ENCODE assay signal across 1 fruit fly cellular context in genomic region chr3L:2536969-2537600, dm6.
TF ChIP-seq lines count a peak whose summit lies in the region.

No protein-coding gene starts in this region.

TF ChIP-seq in whole organism, embryonic, 481 proteins besides CTCF, POLR2A, EP300 and RAD21 (continued from another document and continues in another):
- TF ChIP-seq sr (GFP tag; IDR thresholded peaks at IDR 0.05; lab: Robert Waterston, UW) (peak; percentile 74; the same call in 2 of the 3 replicates), pfk (GFP tag; optimal IDR thresholded peaks at IDR 0.05; lab: Kevin White, UChicago) (peak; percentile 36), sob (GFP tag; IDR thresholded peaks at IDR 0.05; lab: Robert Waterston, UW) (peak; percentile 81), Neu2 (GFP tag; optimal IDR thresholded peaks at IDR 0.05; lab: Kevin White, UChicago; ENCODE audit: borderline replicate concordance) (no peak), sim (GFP tag; IDR thresholded peaks at IDR 0.05; lab: Robert Waterston, UW) (0 out of 2 replicates have a peak, but pooled peaks have one; percentile 24), CG18476 (GFP tag; optimal IDR thresholded peaks at IDR 0.05; lab: Kevin White, UChicago) (peak; percentile 51), vvl (GFP tag; IDR thresholded peaks at IDR 0.05; lab: Robert Waterston, UW) (peak; percentile 67), Lpt (GFP tag; optimal IDR thresholded peaks at IDR 0.05; lab: Kevin White, UChicago) (no peak), NC2α (GFP tag; optimal IDR thresholded peaks at IDR 0.05; lab: Kevin White, UChicago) (peak; percentile 44), tx (GFP tag; optimal IDR thresholded peaks at IDR 0.05; lab: Kevin White, UChicago) (no peak), ap (GFP tag; IDR thresholded peaks at IDR 0.05; lab: Robert Waterston, UW) (peak; percentile 40; the same call in 1 of the 2 replicates), H2.0 (GFP tag; IDR thresholded peaks at IDR 0.05; lab: Robert Waterston, UW) (0 out of 2 replicates have a peak, but pooled peaks have one; percentile 27), CG4360 (GFP tag; IDR thresholded peaks at IDR 0.05; lab: Robert Waterston, UW) (peak; percentile 61), Rx (GFP tag; IDR thresholded peaks at IDR 0.05; lab: Robert Waterston, UW) (peak; percentile 45; the same call in 1 of the 2 replicates), CG1024 (GFP tag; IDR thresholded peaks at IDR 0.05; lab: Robert Waterston, UW) (peak; percentile 24; the same call in 1 of the 2 replicates), CG8944 (GFP tag; optimal IDR thresholded peaks at IDR 0.05; lab: Kevin White, UChicago) (no peak), CG32532 (GFP tag; IDR thresholded peaks at IDR 0.05; lab: Robert Waterston, UW) (peak; percentile 6; the same call in 1 of the 2 replicates), CG1603 (tag; optimal IDR thresholded peaks at IDR 0.05; lab: Kevin White, UChicago) (peak; percentile 64), CG11247 (GFP tag; IDR thresholded peaks at IDR 0.05; lab: Robert Waterston, UW) (peak; percentile 58; the same call in 1 of the 2 replicates), tup (GFP tag; optimal IDR thresholded peaks at IDR 0.05; lab: Kevin White, UChicago) (peak; percentile 40), Lim3 (GFP tag; IDR thresholded peaks at IDR 0.05; lab: Robert Waterston, UW) (no peak), CG3407 (GFP tag; optimal IDR thresholded peaks at IDR 0.05; lab: Kevin White, UChicago) (peak; percentile 89), CG9727 (GFP tag; optimal IDR thresholded peaks at IDR 0.05; lab: Kevin White, UChicago) (peak; percentile 82), aop (GFP tag; IDR thresholded peaks at IDR 0.05; lab: Robert Waterston, UW) (no peak), CG31224 (GFP tag; IDR thresholded peaks at IDR 0.05; lab: Robert Waterston, UW) (no peak; the same call in 1 of the 2 replicates), Dp (GFP tag; optimal IDR thresholded peaks at IDR 0.05; lab: Kevin White, UChicago) (no peak), CG4820 (GFP tag; optimal IDR thresholded peaks at IDR 0.05; lab: Kevin White, UChicago) (peak; percentile 37), CG8924 (tag; optimal IDR thresholded peaks at IDR 0.05; lab: Kevin White, UChicago) (peak; percentile 42), nerfin-2 (GFP tag; IDR thresholded peaks at IDR 0.05; lab: Robert Waterston, UW; ENCODE audit: partially characterized antibody) (no peak), dmrt99B (tag; optimal IDR thresholded peaks at IDR 0.05; lab: Kevin White, UChicago) (peak; percentile 71), hkb (optimal IDR thresholded peaks at IDR 0.05; lab: Kevin White, UChicago) (no peak), hkb (GFP tag; IDR thresholded peaks at IDR 0.05; lab: Robert Waterston, UW) (peak; percentile 85), disco-r (GFP tag; optimal IDR thresholded peaks at IDR 0.05; lab: Kevin White, UChicago) (no peak), CG9215 (GFP tag; IDR thresholded peaks at IDR 0.05; lab: Robert Waterston, UW) (no peak), tin (GFP tag; optimal IDR thresholded peaks at IDR 0.05; lab: Kevin White, UChicago) (no peak), MTF-1 (GFP tag; optimal IDR thresholded peaks at IDR 0.05; lab: Kevin White, UChicago; ENCODE audit: borderline replicate concordance) (peak; percentile 90), Stat92E (GFP tag; optimal IDR thresholded peaks at IDR 0.05; lab: Kevin White, UChicago) (no peak), row (GFP tag; IDR thresholded peaks at IDR 0.05; lab: Robert Waterston, UW) (peak; percentile 43), gcm (GFP tag; optimal IDR thresholded peaks at IDR 0.05; lab: Kevin White, UChicago) (peak; percentile 72), Six4 (GFP tag; optimal IDR thresholded peaks at IDR 0.05; lab: Kevin White, UChicago) (peak; percentile 43), nau (GFP tag; optimal IDR thresholded peaks at IDR 0.05; lab: Kevin White, UChicago) (peak; percentile 90), CG13123 (GFP tag; optimal IDR thresholded peaks at IDR 0.05; lab: Kevin White, UChicago) (peak; percentile 60), eve (GFP tag; optimal IDR thresholded peaks at IDR 0.05; lab: Kevin White, UChicago) (peak in 1 of 2 experiments; percentile 27), CG18599 (GFP tag; optimal IDR thresholded peaks at IDR 0.05; lab: Kevin White, UChicago) (peak; percentile 84), repo (GFP tag; optimal IDR thresholded peaks at IDR 0.05; lab: Kevin White, UChicago) (peak; percentile 54), Ptx1 (GFP tag; IDR thresholded peaks at IDR 0.05; lab: Robert Waterston, UW) (0 out of 2 replicates have a peak, but pooled peaks have one; percentile 33), CG3847 (GFP tag; IDR thresholded peaks at IDR 0.05; lab: Robert Waterston, UW) (no peak; the same call in 1 of the 2 replicates), CG7786 (GFP tag; optimal IDR thresholded peaks at IDR 0.05; lab: Kevin White, UChicago) (no peak), Mrtf (GFP tag; IDR thresholded peaks at IDR 0.05; lab: Robert Waterston, UW) (peak; percentile 57; the same call in 1 of the 3 replicates), Bteb2 (GFP tag; optimal IDR thresholded peaks at IDR 0.05; lab: Kevin White, UChicago) (peak; percentile 39), slp2 (GFP tag; optimal IDR thresholded peaks at IDR 0.05; lab: Kevin White, UChicago) (peak; percentile 1), CG8089 (GFP tag; optimal IDR thresholded peaks at IDR 0.05; lab: Kevin White, UChicago) (peak; percentile 40), Chrac-16 (GFP tag; optimal IDR thresholded peaks at IDR 0.05; lab: Kevin White, UChicago) (no peak), hb (GFP tag; IDR thresholded peaks at IDR 0.05; lab: Robert Waterston, UW; ENCODE audit: partially characterized antibody) (no peak), CG7357 (GFP tag; IDR thresholded peaks at IDR 0.05; lab: Robert Waterston, UW) (0 out of 3 replicates have a peak, but pooled peaks have one; percentile 11), Hsf (GFP tag; optimal IDR thresholded peaks at IDR 0.05; lab: Kevin White, UChicago) (peak; percentile 20), CG2129 (GFP tag; IDR thresholded peaks at IDR 0.05; lab: Robert Waterston, UW; ENCODE audit: partially characterized antibody) (no peak), CG12219 (GFP tag; optimal IDR thresholded peaks at IDR 0.05; lab: Kevin White, UChicago) (peak; percentile 64), Sry-δ (GFP tag; optimal IDR thresholded peaks at IDR 0.05; lab: Kevin White, UChicago) (peak; percentile 19), CG31365 (tag; optimal IDR thresholded peaks at IDR 0.05; lab: Kevin White, UChicago) (peak; percentile 74), CG30431 (GFP tag; optimal IDR thresholded peaks at IDR 0.05; lab: Kevin White, UChicago) (peak; percentile 1), pum (GFP tag; optimal IDR thresholded peaks at IDR 0.05; lab: Kevin White, UChicago) (no peak), CG2889 (GFP tag; IDR thresholded peaks at IDR 0.05; lab: Robert Waterston, UW) (no peak), klu (GFP tag; IDR thresholded peaks at IDR 0.05; lab: Robert Waterston, UW) (no peak), CG31441 (GFP tag; IDR thresholded peaks at IDR 0.05; lab: Robert Waterston, UW) (peak; percentile 65), CG7372 (GFP tag; IDR thresholded peaks at IDR 0.05; lab: Robert Waterston, UW) (no peak), exex (tag; optimal IDR thresholded peaks at IDR 0.05; lab: Kevin White, UChicago) (peak; percentile 41), btn (GFP tag; optimal IDR thresholded peaks at IDR 0.05; lab: Kevin White, UChicago) (peak; percentile 39), ac (GFP tag; optimal IDR thresholded peaks at IDR 0.05; lab: Kevin White, UChicago) (peak; percentile 70), Doc2 (GFP tag; IDR thresholded peaks at IDR 0.05; lab: Robert Waterston, UW) (no peak), org-1 (GFP tag; optimal IDR thresholded peaks at IDR 0.05; lab: Kevin White, UChicago) (peak; percentile 78), CG17612 (GFP tag; IDR thresholded peaks at IDR 0.05; lab: Robert Waterston, UW) (no peak), CG12942 (GFP tag; optimal IDR thresholded peaks at IDR 0.05; lab: Kevin White, UChicago) (peak; percentile 25), C15 (GFP tag; IDR thresholded peaks at IDR 0.05; lab: Robert Waterston, UW) (no peak), Spps (tag; optimal IDR thresholded peaks at IDR 0.05; lab: Kevin White, UChicago) (peak; percentile 36), CG10321 (GFP tag; IDR thresholded peaks at IDR 0.05; lab: Robert Waterston, UW) (0 out of 2 replicates have a peak, but pooled peaks have one; percentile 17), amos (GFP tag; IDR thresholded peaks at IDR 0.05; lab: Robert Waterston, UW; ENCODE audit: partially characterized antibody) (no peak), CG9817 (tag; optimal IDR thresholded peaks at IDR 0.05; lab: Kevin White, UChicago) (no peak), CG32772 (GFP tag; IDR thresholded peaks at IDR 0.05; lab: Robert Waterston, UW) (no peak), CG2712 (tag; optimal IDR thresholded peaks at IDR 0.05; lab: Kevin White, UChicago) (peak; percentile 52), z (GFP tag; IDR thresholded peaks at IDR 0.05; lab: Robert Waterston, UW) (0 out of 3 replicates have a peak, but pooled peaks have one; percentile 36), emc (GFP tag; optimal IDR thresholded peaks at IDR 0.05; lab: Kevin White, UChicago) (no peak), CG12769 (tag; optimal IDR thresholded peaks at IDR 0.05; lab: Kevin White, UChicago) (peak; percentile 39), pros (GFP tag; optimal IDR thresholded peaks at IDR 0.05; lab: Kevin White, UChicago) (no peak), Camta (GFP tag; optimal IDR thresholded peaks at IDR 0.05; lab: Kevin White, UChicago) (peak; percentile 56), Poxn (GFP tag; IDR thresholded peaks at IDR 0.05; lab: Robert Waterston, UW) (no peak), CG12659 (GFP tag; optimal IDR thresholded peaks at IDR 0.05; lab: Kevin White, UChicago) (peak; percentile 56), corto (GFP tag; optimal IDR thresholded peaks at IDR 0.05; lab: Kevin White, UChicago) (no peak), gsb (GFP tag; IDR thresholded peaks at IDR 0.05; lab: Robert Waterston, UW) (peak; percentile 27), CG11696 (GFP tag; IDR thresholded peaks at IDR 0.05; lab: Robert Waterston, UW) (peak; percentile 79), sens-2 (GFP tag; IDR thresholded peaks at IDR 0.05; lab: Robert Waterston, UW) (no peak), Deaf1 (tag; optimal IDR thresholded peaks at IDR 0.05; lab: Kevin White, UChicago) (peak; percentile 12), CG14014 (GFP tag; IDR thresholded peaks at IDR 0.05; lab: Robert Waterston, UW) (peak; percentile 62; the same call in 1 of the 2 replicates), her (GFP tag; optimal IDR thresholded peaks at IDR 0.05; lab: Kevin White, UChicago) (peak; percentile 71), ash1 (GFP tag; optimal IDR thresholded peaks at IDR 0.05; lab: Kevin White, UChicago) (peak; percentile 16), croc (GFP tag; conservative IDR thresholded peaks at IDR 0.05; lab: Robert Waterston, UW) (peak; percentile 22; the same call in 1 of the 3 replicates), CG8290 (GFP tag; optimal IDR thresholded peaks at IDR 0.05; lab: Kevin White, UChicago) (peak; percentile 33), CG8290 (tag; optimal IDR thresholded peaks at IDR 0.05; lab: Kevin White, UChicago) (peak; percentile 73 to 74), slbo (GFP tag; IDR thresholded peaks at IDR 0.05; lab: Robert Waterston, UW) (peak; percentile 22; the same call in 1 of the 2 replicates), HLHmδ (GFP tag; optimal IDR thresholded peaks at IDR 0.05; lab: Kevin White, UChicago) (peak; percentile 93), Ets97D (GFP tag; optimal IDR thresholded peaks at IDR 0.05; lab: Kevin White, UChicago) (peak; percentile 1), CG18764 (GFP tag; optimal IDR thresholded peaks at IDR 0.05; lab: Kevin White, UChicago) (peak; percentile 68), CG1647 (GFP tag; optimal IDR thresholded peaks at IDR 0.05; lab: Kevin White, UChicago) (no peak), CG14860 (GFP tag; IDR thresholded peaks at IDR 0.05; lab: Robert Waterston, UW; ENCODE audit: partially characterized antibody) (no peak), lov (optimal IDR thresholded peaks at IDR 0.05; lab: Kevin White, UChicago) (no peak), lov (GFP tag; IDR thresholded peaks at IDR 0.05; lab: Robert Waterston, UW) (peak; percentile 71; the same call in 1 of the 3 replicates), TFAM (GFP tag; optimal IDR thresholded peaks at IDR 0.05; lab: Kevin White, UChicago) (peak; percentile 37), tgo (GFP tag; IDR thresholded peaks at IDR 0.05; lab: Robert Waterston, UW) (peak; percentile 51; the same call in 1 of the 3 replicates), HHEX (GFP tag; optimal IDR thresholded peaks at IDR 0.05; lab: Kevin White, UChicago) (peak; percentile 79), CG34224 (GFP tag; IDR thresholded peaks at IDR 0.05; lab: Robert Waterston, UW; ENCODE audit: partially characterized antibody) (no peak), kay (GFP tag; optimal IDR thresholded peaks at IDR 0.05; lab: Kevin White, UChicago) (no peak), kni (GFP tag; optimal IDR thresholded peaks at IDR 0.05; lab: Kevin White, UChicago) (peak; percentile 87), CG33213 (GFP tag; optimal IDR thresholded peaks at IDR 0.05; lab: Kevin White, UChicago) (peak; percentile 81), wor (GFP tag; IDR thresholded peaks at IDR 0.05; lab: Robert Waterston, UW) (no peak), CG8478 (optimal IDR thresholded peaks at IDR 0.05; lab: Kevin White, UChicago) (no peak), danr (GFP tag; IDR thresholded peaks at IDR 0.05; lab: Robert Waterston, UW) (no peak), Dip3 (GFP tag; optimal IDR thresholded peaks at IDR 0.05; lab: Kevin White, UChicago) (no peak), NK7.1 (GFP tag; optimal IDR thresholded peaks at IDR 0.05; lab: Kevin White, UChicago) (peak; percentile 6), pb (GFP tag; optimal IDR thresholded peaks at IDR 0.05; lab: Kevin White, UChicago) (no peak), az2 (GFP tag; optimal IDR thresholded peaks at IDR 0.05; lab: Kevin White, UChicago) (peak; percentile 16), Ssrp (tag; optimal IDR thresholded peaks at IDR 0.05; lab: Kevin White, UChicago) (no peak), ind (GFP tag; optimal IDR thresholded peaks at IDR 0.05; lab: Kevin White, UChicago) (no peak), CG6765 (GFP tag; optimal IDR thresholded peaks at IDR 0.05; lab: Kevin White, UChicago) (peak; percentile 75), Tbp (GFP tag; optimal IDR thresholded peaks at IDR 0.05; lab: Kevin White, UChicago) (no peak), CG4404 (GFP tag; IDR thresholded peaks at IDR 0.05; lab: Robert Waterston, UW) (no peak), CG15479 (GFP tag; optimal IDR thresholded peaks at IDR 0.05; lab: Kevin White, UChicago) (no peak), nerfin-1 (tag; optimal IDR thresholded peaks at IDR 0.05; lab: Kevin White, UChicago) (peak; percentile 58), CG30020 (tag; optimal IDR thresholded peaks at IDR 0.05; lab: Kevin White, UChicago) (no peak), NFAT (GFP tag; IDR thresholded peaks at IDR 0.05; lab: Robert Waterston, UW) (0 out of 2 replicates have a peak, but pooled peaks have one; percentile 28)
